Worm (Caenorhabditis elegans) whole organism, L1 larva: ENCODE results near the gene ttll-4.

ENCODE experiments used
- C04F5.9 ChIP-seq: sonication (generic microtip); optimal IDR thresholded peaks from 2 replicates; lab custom pipeline; 2016; ENCODE audit warnings: missing genetic modification characterization, missing compliant biosample characterization
- C34B4.2 ChIP-seq: sonication (generic microtip); optimal IDR thresholded peaks from 2 replicates; lab custom pipeline; 2017; ENCODE audit warnings: mild to moderate bottlenecking, missing genetic modification characterization, missing compliant biosample characterization
- F16B12.6 ChIP-seq: fragments of 150-350 bp; optimal IDR thresholded peaks from 2 replicates; lab custom pipeline; 2014; ENCODE audit warnings: missing biosample characterization, missing genetic modification characterization
- Y116A8C.19 ChIP-seq: sonication (generic microtip); optimal IDR thresholded peaks from 2 replicates; lab custom pipeline; 2016; ENCODE audit warnings: missing compliant biosample characterization, missing genetic modification characterization, borderline replicate concordance
- aha-1 ChIP-seq: fragments of 150-350 bp; optimal IDR thresholded peaks from 2 replicates; lab custom pipeline; 2014; ENCODE audit warnings: missing biosample characterization, missing genetic modification characterization
- alr-1 ChIP-seq: fragments of 200-800 bp; sonication (Bioruptor generic); optimal IDR thresholded peaks from 2 replicates; lab custom pipeline; 2018; ENCODE audit warnings: borderline replicate concordance, mild to moderate bottlenecking, missing genetic modification characterization, missing compliant biosample characterization
- blmp-1 ChIP-seq: fragments of 150-350 bp; optimal IDR thresholded peaks from 2 replicates; lab custom pipeline; 2014; ENCODE audit warnings: missing biosample characterization, missing genetic modification characterization
- ceh-90 ChIP-seq: sonication (generic microtip); optimal IDR thresholded peaks from 2 replicates; lab custom pipeline; 2016; ENCODE audit warnings: missing genetic modification characterization, missing compliant biosample characterization
- dpl-1 ChIP-seq, 3 experiments: fragments of 150-350 bp in 2 of 3; sonication (generic microtip) in 1 of 3; optimal IDR thresholded peaks; 2 replicates each; lab custom pipeline; 2014 to 2017; ENCODE audit warnings: missing biosample characterization in 3 of 3, missing genetic modification characterization in 3 of 3, missing genetic modification reagents in 3 of 3
- dsc-1 ChIP-seq: sonication (generic microtip); optimal IDR thresholded peaks from 2 replicates; lab custom pipeline; 2016; ENCODE audit warnings: mild to moderate bottlenecking, missing genetic modification characterization, missing compliant biosample characterization
- elt-3 ChIP-seq, 6 experiments: fragments of 150-350 bp in 1 of 6; sonication (generic microtip); optimal IDR thresholded peaks; 2 replicates each; lab custom pipeline; 2017 to 2018; ENCODE audit warnings: missing biosample characterization in 6 of 6, missing genetic modification characterization in 6 of 6, inconsistent platforms in 1 of 6
- fkh-10 ChIP-seq: sonication (generic microtip); optimal IDR thresholded peaks from 2 replicates; lab custom pipeline; 2017; ENCODE audit warnings: missing biosample characterization, missing genetic modification reagents, missing genetic modification characterization
- fkh-8 ChIP-seq: sonication (generic microtip); optimal IDR thresholded peaks from 2 replicates; lab custom pipeline; 2016; ENCODE audit warnings: mild to moderate bottlenecking, missing genetic modification characterization, missing compliant biosample characterization
- hlh-4 ChIP-seq: sonication (generic microtip); optimal IDR thresholded peaks from 2 replicates; lab custom pipeline; 2016; ENCODE audit warnings: mild to moderate bottlenecking, missing genetic modification characterization, missing compliant biosample characterization
- hpl-2 ChIP-seq: fragments of 150-350 bp; optimal IDR thresholded peaks from 2 replicates; lab custom pipeline; 2014; ENCODE audit warnings: missing biosample characterization, missing genetic modification reagents, missing genetic modification characterization
- irx-1 ChIP-seq: sonication (generic microtip); optimal IDR thresholded peaks from 2 replicates; lab custom pipeline; 2016; ENCODE audit warnings: missing genetic modification characterization, missing compliant biosample characterization
- isw-1 ChIP-seq: fragments of 200-800 bp; sonication (Bioruptor generic); IDR thresholded peaks from 2 replicates; pipeline ENCODE4 v1.3.6; 2022; ENCODE audit warnings: missing genetic modification characterization, missing compliant biosample characterization
- jun-1 ChIP-seq: fragments of 150-350 bp; optimal IDR thresholded peaks from 2 replicates; lab custom pipeline; 2014; ENCODE audit warnings: missing biosample characterization, missing genetic modification reagents, missing genetic modification characterization
- lin-14 ChIP-seq: fragments of 200-800 bp; sonication (Bioruptor generic); optimal IDR thresholded peaks from 2 replicates; lab custom pipeline; 2018; ENCODE audit warnings: mild to moderate bottlenecking, missing genetic modification characterization, moderate library complexity, missing compliant biosample characterization
- lin-35 ChIP-seq, 2 experiments: fragments of 150-350 bp; optimal IDR thresholded peaks; 2 replicates each; lab custom pipeline; 2014; ENCODE audit warnings: missing biosample characterization in 2 of 2, missing genetic modification characterization in 2 of 2, missing genetic modification reagents in 2 of 2
- lir-3 ChIP-seq: sonication (generic microtip); optimal IDR thresholded peaks from 2 replicates; lab custom pipeline; 2016; ENCODE audit warnings: mild to moderate bottlenecking, missing genetic modification characterization, moderate library complexity, missing compliant biosample characterization; ENCODE audit not compliant: poor library complexity
- lsy-2 ChIP-seq, 2 experiments: fragments of 150-350 bp; optimal IDR thresholded peaks; 2 replicates each; lab custom pipeline; 2014; ENCODE audit warnings: missing biosample characterization in 2 of 2, missing genetic modification characterization in 2 of 2
- mab-9 ChIP-seq: fragments of 200-800 bp; sonication (Bioruptor generic); IDR thresholded peaks from 2 replicates; pipeline ENCODE4 v1.3.6; 2022; ENCODE audit warnings: missing genetic modification reagents, missing genetic modification characterization, missing compliant biosample characterization
- mdl-1 ChIP-seq, 2 experiments: fragments of 150-350 bp; optimal IDR thresholded peaks; 2 replicates each; lab custom pipeline; 2014 to 2017; ENCODE audit warnings: missing biosample characterization in 2 of 2, missing genetic modification characterization in 2 of 2, inconsistent platforms in 1 of 2
- mef-2 ChIP-seq: fragments of 150-350 bp; optimal IDR thresholded peaks from 2 replicates; lab custom pipeline; 2014; ENCODE audit warnings: missing biosample characterization, missing genetic modification characterization
- nhr-11 ChIP-seq: fragments of 150-350 bp; optimal IDR thresholded peaks from 2 replicates; lab custom pipeline; 2014; ENCODE audit warnings: missing biosample characterization, missing genetic modification characterization
- nhr-12 ChIP-seq: sonication (generic microtip); optimal IDR thresholded peaks from 2 replicates; lab custom pipeline; 2017; ENCODE audit warnings: missing biosample characterization, missing genetic modification characterization
- nhr-20 ChIP-seq: sonication (generic microtip); optimal IDR thresholded peaks from 2 replicates; lab custom pipeline; 2016; ENCODE audit warnings: mild to moderate bottlenecking, missing genetic modification characterization, missing compliant biosample characterization
- nhr-237 ChIP-seq: fragments of 150-350 bp; optimal IDR thresholded peaks from 2 replicates; lab custom pipeline; 2014; ENCODE audit warnings: missing biosample characterization, missing genetic modification characterization
- nhr-47 ChIP-seq: sonication (generic microtip); optimal IDR thresholded peaks from 2 replicates; lab custom pipeline; 2016; ENCODE audit warnings: mild to moderate bottlenecking, missing genetic modification characterization, moderate library complexity, missing compliant biosample characterization
- nhr-71 ChIP-seq: sonication (generic microtip); optimal IDR thresholded peaks from 2 replicates; lab custom pipeline; 2016; ENCODE audit warnings: mild to moderate bottlenecking, missing genetic modification characterization, moderate library complexity, missing compliant biosample characterization
- nhr-76 ChIP-seq: sonication (generic microtip); optimal IDR thresholded peaks from 2 replicates; lab custom pipeline; 2017; ENCODE audit warnings: missing biosample characterization, missing genetic modification characterization
- nhr-84 ChIP-seq: sonication (generic microtip); optimal IDR thresholded peaks from 2 replicates; lab custom pipeline; 2017; ENCODE audit warnings: missing biosample characterization, missing genetic modification characterization
- nhr-90 ChIP-seq: sonication (generic microtip); optimal IDR thresholded peaks from 2 replicates; lab custom pipeline; 2016; ENCODE audit warnings: mild to moderate bottlenecking, missing genetic modification characterization, missing compliant biosample characterization; ENCODE audit not compliant: poor library complexity
- pag-3 ChIP-seq: sonication (generic microtip); optimal IDR thresholded peaks from 2 replicates; lab custom pipeline; 2017; ENCODE audit warnings: missing genetic modification characterization, mild to moderate bottlenecking, missing compliant biosample characterization, antibody characterized with exemption, borderline replicate concordance; ENCODE audit not compliant: insufficient read depth
- skn-1 ChIP-seq: fragments of 150-350 bp; optimal IDR thresholded peaks from 2 replicates; lab custom pipeline; 2014; ENCODE audit warnings: missing biosample characterization, missing genetic modification characterization
- snpc-4 ChIP-seq: fragments of 150-350 bp; optimal IDR thresholded peaks from 2 replicates; lab custom pipeline; 2014; ENCODE audit warnings: missing biosample characterization, missing genetic modification characterization
- sox-4 ChIP-seq: sonication (generic microtip); optimal IDR thresholded peaks from 2 replicates; lab custom pipeline; 2016; ENCODE audit warnings: missing genetic modification characterization, missing compliant biosample characterization
- sptf-1 ChIP-seq: fragments of 150-350 bp; optimal IDR thresholded peaks from 2 replicates; lab custom pipeline; 2014; ENCODE audit warnings: missing biosample characterization, missing genetic modification characterization
- swsn-7 ChIP-seq: sonication (generic microtip); optimal IDR thresholded peaks from 2 replicates; lab custom pipeline; 2016; ENCODE audit warnings: missing genetic modification characterization, missing compliant biosample characterization
- tbx-2 ChIP-seq: sonication (generic microtip); optimal IDR thresholded peaks from 2 replicates; lab custom pipeline; 2016; ENCODE audit warnings: missing genetic modification characterization, missing compliant biosample characterization
- unc-30 ChIP-seq: sonication (generic microtip); optimal IDR thresholded peaks from 2 replicates; lab custom pipeline; 2017; ENCODE audit warnings: missing biosample characterization, missing genetic modification characterization
- unc-62 ChIP-seq: fragments of 150-350 bp; optimal IDR thresholded peaks from 2 replicates; lab custom pipeline; 2014; ENCODE audit warnings: missing biosample characterization, missing genetic modification reagents, missing genetic modification characterization
- vab-15 ChIP-seq: sonication (generic microtip); optimal IDR thresholded peaks from 2 replicates; lab custom pipeline; 2017; ENCODE audit warnings: missing genotype, mild to moderate bottlenecking, missing genetic modification characterization, missing compliant biosample characterization
- zip-4 ChIP-seq: fragments of 200-800 bp; sonication (Bioruptor generic); optimal IDR thresholded peaks from 2 replicates; lab custom pipeline; 2018; ENCODE audit warnings: mild to moderate bottlenecking, missing genetic modification characterization, moderate library complexity, missing compliant biosample characterization
- ztf-4 ChIP-seq: fragments of 150-350 bp; optimal IDR thresholded peaks from 2 replicates; lab custom pipeline; 2014; ENCODE audit warnings: missing biosample characterization, missing genetic modification characterization

Gene ttll-4

ce11 chrIII:10094538-10094937 is 29.4 kb upstream of the ttll-4 start (continued):
- TF ChIP-seq Y116A8C.19 (tag; lab: Kevin White, UChicago) (no peak), isw-1 (no peak), nhr-12 (no peak), snpc-4 (no peak), C34B4.2 (tag; lab: Kevin White, UChicago) (no peak), zip-4 (GFP tag; lab: Kevin White, UChicago) (no peak), pag-3 (tag; lab: Kevin White, UChicago) (no peak), fkh-10 (GFP tag; lab: Kevin White, UChicago) (no peak), nhr-20 (tag; lab: Kevin White, UChicago) (peak; percentile 23), elt-3 (tag; optimal IDR thresholded peaks at IDR 0.05; lab: Kevin White, UChicago) (no peak), unc-62 (GFP tag; lab: Kevin White, UChicago) (no peak), mab-9 (GFP tag; lab: Robert Waterston, UW) (no peak), tbx-2 (no peak), hlh-4 (tag; lab: Kevin White, UChicago) (no peak), unc-30 (tag; lab: Kevin White, UChicago) (no peak), sptf-1 (tag; lab: Kevin White, UChicago) (no peak), vab-15 (tag; lab: Kevin White, UChicago) (no peak), swsn-7 (peak; percentile 21), nhr-11 (tag; lab: Kevin White, UChicago) (no peak), dpl-1 (GFP tag; optimal IDR thresholded peaks at IDR 0.05; lab: Kevin White, UChicago) (peak in 1 of 3 experiments; percentile 11), hpl-2 (GFP tag; lab: Kevin White, UChicago) (no peak), nhr-71 (peak; percentile 36), blmp-1 (peak; percentile 43), lsy-2 (tag; optimal IDR thresholded peaks at IDR 0.05; lab: Kevin White, UChicago) (no peak), C04F5.9 (tag; lab: Kevin White, UChicago) (no peak), nhr-237 (tag; lab: Kevin White, UChicago) (no peak), jun-1 (tag; lab: Kevin White, UChicago) (no peak)

- TF ChIP-seq lin-35 (GFP tag; optimal IDR thresholded peaks at IDR 0.05; lab: Kevin White, UChicago) (peak in 1 of 2 experiments; percentile 6), lsy-2 (tag; optimal IDR thresholded peaks at IDR 0.05; lab: Kevin White, UChicago) (peak in 1 of 2 experiments; percentile 49), sptf-1 (tag; lab: Kevin White, UChicago) (no peak), blmp-1 (peak; percentile 8)
- TF ChIP-seq, all 84 proteins: peak for 3
Measured at ce11 chrIII:10095377-10095776, 28.6 kb upstream of the ttll-4 start.

- TF ChIP-seq elt-3 (tag; optimal IDR thresholded peaks at IDR 0.05; lab: Kevin White, UChicago) (peak in 1 of 6 experiments; percentile 30), mef-2 (tag; lab: Kevin White, UChicago) (peak; percentile 79), ceh-90 (no peak), mdl-1 (tag; optimal IDR thresholded peaks at IDR 0.05; lab: Kevin White, UChicago) (peak; percentile 88 to 97), nhr-12 (no peak), zip-4 (GFP tag; lab: Kevin White, UChicago) (peak; percentile 24), tbx-2 (peak; percentile 94), aha-1 (tag; lab: Kevin White, UChicago) (no peak), pag-3 (tag; lab: Kevin White, UChicago) (no peak), Y116A8C.19 (tag; lab: Kevin White, UChicago) (no peak), lir-3 (tag; lab: Kevin White, UChicago) (peak; percentile 80), nhr-84 (tag; lab: Kevin White, UChicago) (no peak), skn-1 (peak; percentile 57), nhr-47 (tag; lab: Kevin White, UChicago) (peak; percentile 94), hlh-4 (tag; lab: Kevin White, UChicago) (no peak), nhr-90 (tag; lab: Kevin White, UChicago) (peak; percentile 83), vab-15 (tag; lab: Kevin White, UChicago) (no peak), dpl-1 (GFP tag; optimal IDR thresholded peaks at IDR 0.05; lab: Kevin White, UChicago) (peak; percentile 73 to 76 (median 73)), nhr-71 (peak; percentile 97), unc-30 (tag; lab: Kevin White, UChicago) (no peak), isw-1 (peak; percentile 75), irx-1 (tag; lab: Kevin White, UChicago) (peak; percentile 79), fkh-8 (peak; percentile 91), jun-1 (tag; lab: Kevin White, UChicago) (peak; percentile 90), dsc-1 (tag; lab: Kevin White, UChicago) (peak; percentile 92), ztf-4 (tag; lab: Kevin White, UChicago) (peak; percentile 54), F16B12.6 (peak; percentile 65), lin-14 (GFP tag; lab: Kevin White, UChicago) (peak; percentile 99), sox-4 (tag; lab: Kevin White, UChicago) (peak; percentile 26), alr-1 (no peak), nhr-76 (tag; lab: Kevin White, UChicago) (no peak)
Measured at ce11 chrIII:10096525-10096972, 27.4 kb upstream of the ttll-4 start.
